Worm (Caenorhabditis elegans): ENCODE data around the gene K03B8.6.
A peak's percentile ranks its signal among the peaks of the same experiment; 100 is the strongest.

K03B8.6 gene

DNA sequence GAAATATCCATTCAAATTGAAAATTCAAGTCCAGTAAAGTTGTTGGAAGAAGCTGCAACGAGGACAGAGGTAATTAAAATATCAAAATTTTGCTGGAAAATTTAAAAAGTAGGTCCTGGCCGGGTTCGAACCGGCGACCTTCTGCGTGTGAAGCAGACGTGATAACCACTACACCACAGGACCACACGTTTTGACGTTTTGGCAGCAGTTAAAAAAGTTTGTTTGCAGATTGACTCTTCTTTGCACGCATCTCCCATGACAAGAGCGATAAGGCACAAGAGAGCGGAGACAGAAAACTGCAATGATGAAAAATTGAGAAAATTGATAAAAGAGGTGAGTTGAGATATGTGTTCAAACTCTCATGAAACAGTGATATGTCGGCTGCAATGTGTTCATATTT is 4.7 kb downstream of the K03B8.6 start (continued):
- TF ChIP-seq egl-27 (tag; optimal IDR thresholded peaks at IDR 0.05) (peak; percentile 15), ama-1 (optimal IDR thresholded peaks at IDR 0.05) (no peak), gmeb-1 (tag; optimal IDR thresholded peaks at IDR 0.05) (no peak), alr-1 (tag; optimal IDR thresholded peaks at IDR 0.05) (no peak), Y55F3AM.14 (GFP tag; optimal IDR thresholded peaks at IDR 0.05) (no peak), unc-39 (tag; optimal IDR thresholded peaks at IDR 0.05) (no peak), R02D3.7 (tag; optimal IDR thresholded peaks at IDR 0.05) (no peak), ztf-11 (tag; optimal IDR thresholded peaks at IDR 0.05) (no peak), fos-1 (tag; optimal IDR thresholded peaks at IDR 0.05) (peak; percentile 61), lin-13 (GFP tag; optimal IDR thresholded peaks at IDR 0.05) (no peak), ceh-16 (tag; optimal IDR thresholded peaks at IDR 0.05) (no peak), zag-1 (tag; optimal IDR thresholded peaks at IDR 0.05) (no peak), nhr-23 (tag; optimal IDR thresholded peaks at IDR 0.05) (no peak)

DNA sequence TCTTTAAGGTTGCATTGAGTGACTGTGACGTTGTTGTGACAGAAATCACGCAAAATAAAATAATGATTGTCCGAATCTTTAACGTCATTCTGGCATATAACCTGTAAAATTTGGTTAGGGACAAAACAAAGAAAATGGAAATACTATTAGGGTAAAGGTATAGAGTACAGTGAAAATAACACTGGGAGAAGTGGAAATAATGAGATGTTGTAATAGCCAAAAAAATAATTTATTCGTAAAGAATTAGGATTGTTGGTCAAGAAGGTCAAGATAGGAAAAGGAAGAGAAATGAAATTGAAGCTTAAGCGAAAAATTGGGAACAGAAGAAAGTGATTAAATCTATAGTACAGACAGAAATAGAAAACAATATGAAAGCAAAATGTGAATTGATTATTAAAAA is 7.7 kb downstream of the K03B8.6 start, which contains the start of gene deg-3:
Gene deg-3, minus strand, starts transcription at position 101 of the 400 bp plus-strand sequence.
- TF ChIP-seq snpc-4 (tag; optimal IDR thresholded peaks at IDR 0.05) (no peak), nhr-6 (tag; optimal IDR thresholded peaks at IDR 0.05) (no peak), ztf-4 (tag; optimal IDR thresholded peaks at IDR 0.05) (no peak), aly-2 (tag; optimal IDR thresholded peaks at IDR 0.05) (no peak), fos-1 (tag; optimal IDR thresholded peaks at IDR 0.05) (no peak), ceh-82 (tag; optimal IDR thresholded peaks at IDR 0.05) (no peak), nhr-25 (tag; optimal IDR thresholded peaks at IDR 0.05) (no peak), peb-1 (tag; optimal IDR thresholded peaks at IDR 0.05) (no peak), gmeb-1 (tag; optimal IDR thresholded peaks at IDR 0.05) (no peak), nhr-12 (tag; optimal IDR thresholded peaks at IDR 0.05) (no peak), unc-62 (GFP tag; optimal IDR thresholded peaks at IDR 0.05) (no peak), lin-13 (GFP tag; optimal IDR thresholded peaks at IDR 0.05) (no peak), R02D3.7 (tag; optimal IDR thresholded peaks at IDR 0.05) (no peak), egl-27 (tag; optimal IDR thresholded peaks at IDR 0.05) (no peak), unc-39 (tag; optimal IDR thresholded peaks at IDR 0.05) (no peak), nhr-77 (tag; optimal IDR thresholded peaks at IDR 0.05) (no peak), ztf-11 (tag; optimal IDR thresholded peaks at IDR 0.05) (no peak)

DNA sequence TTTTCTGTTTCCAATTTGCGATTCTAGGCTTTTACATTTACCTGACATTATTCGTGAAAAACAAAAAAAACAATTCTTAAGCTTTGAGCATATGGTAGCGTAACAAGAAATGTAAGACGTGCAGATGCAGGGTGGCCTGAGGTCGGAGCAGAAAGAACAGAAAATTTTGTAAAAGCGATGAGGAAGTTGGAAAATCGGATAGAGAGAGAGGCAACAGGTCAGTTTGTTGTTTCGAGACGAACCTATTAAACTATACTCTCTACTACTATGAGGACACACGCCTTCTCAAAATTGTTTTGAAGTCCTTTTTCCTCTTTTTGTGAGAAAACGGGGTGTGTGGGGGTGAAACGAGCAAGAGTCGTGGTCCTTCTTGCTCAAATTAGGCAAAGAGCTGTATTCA is 14.2 kb downstream of the K03B8.6 start, which contains the start of gene des-2:
Gene des-2, minus strand, starts transcription at position 101 of the 400 bp plus-strand sequence.
- TF ChIP-seq ztf-4 (tag; optimal IDR thresholded peaks at IDR 0.05) (no peak), unc-39 (tag; optimal IDR thresholded peaks at IDR 0.05) (no peak), blmp-1 (tag; optimal IDR thresholded peaks at IDR 0.05; ENCODE audit: insufficient read depth) (no peak), skn-1 (tag; optimal IDR thresholded peaks at IDR 0.05) (no peak), egl-27 (tag; optimal IDR thresholded peaks at IDR 0.05) (no peak), sma-9 (GFP tag; optimal IDR thresholded peaks at IDR 0.05) (no peak), sma-9 (tag; optimal IDR thresholded peaks at IDR 0.05) (no peak), mdl-1 (tag; optimal IDR thresholded peaks at IDR 0.05) (no peak), nhr-77 (tag; optimal IDR thresholded peaks at IDR 0.05) (no peak), lin-11 (tag; optimal IDR thresholded peaks at IDR 0.05) (no peak), fos-1 (tag; optimal IDR thresholded peaks at IDR 0.05) (no peak), nhr-129 (tag; optimal IDR thresholded peaks at IDR 0.05) (no peak), nhr-12 (tag; optimal IDR thresholded peaks at IDR 0.05) (no peak), ztf-1 (GFP tag; conservative IDR thresholded peaks at IDR 0.05) (no peak), lin-13 (GFP tag; optimal IDR thresholded peaks at IDR 0.05) (no peak), ZK546.5 (tag; optimal IDR thresholded peaks at IDR 0.05) (no peak), sma-3 (GFP tag; optimal IDR thresholded peaks at IDR 0.05) (no peak), gmeb-1 (tag; optimal IDR thresholded peaks at IDR 0.05) (no peak), dmd-4 (tag; optimal IDR thresholded peaks at IDR 0.05) (no peak), ztf-11 (tag; optimal IDR thresholded peaks at IDR 0.05) (no peak)

DNA sequence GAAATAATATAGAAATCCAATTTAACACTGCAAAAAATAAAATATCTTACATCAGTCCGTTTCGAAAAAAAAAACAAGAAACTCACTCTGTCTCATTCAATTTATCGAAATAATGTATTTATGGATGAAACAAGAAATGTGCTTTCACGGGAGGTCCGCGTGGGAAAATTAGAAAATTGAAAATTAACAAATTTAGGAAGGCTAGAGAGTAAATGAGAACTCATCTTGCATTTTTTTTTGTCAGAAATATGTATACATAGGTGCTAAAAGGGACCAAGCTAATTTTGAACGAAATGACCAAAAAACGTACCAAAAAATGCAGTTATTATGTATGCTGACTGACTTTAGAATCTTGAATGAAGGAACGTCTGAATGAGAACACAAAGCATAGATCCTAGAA is 17.2 kb downstream of the K03B8.6 start, which contains the start of gene T26H10.2:
Gene T26H10.2, minus strand, starts transcription at position 101 of the 400 bp plus-strand sequence.
- no peak for TF ChIP-seq nhr-21 (tag; optimal IDR thresholded peaks at IDR 0.05)
- TF ChIP-seq elt-1 (tag; optimal IDR thresholded peaks at IDR 0.05), result no peak
- no peak for TF ChIP-seq nhr-11 (tag; optimal IDR thresholded peaks at IDR 0.05)
- TF ChIP-seq unc-55 (GFP tag; optimal IDR thresholded peaks at IDR 0.05), result no peak
- TF ChIP-seq R02D3.7 (tag; optimal IDR thresholded peaks at IDR 0.05), result no peak
- TF ChIP-seq lin-39 (tag; optimal IDR thresholded peaks at IDR 0.05), result no peak
- no peak for TF ChIP-seq gmeb-1 (tag; optimal IDR thresholded peaks at IDR 0.05)
- TF ChIP-seq sma-9 (GFP tag; optimal IDR thresholded peaks at IDR 0.05), result no peak
- no peak for TF ChIP-seq sma-9 (tag; optimal IDR thresholded peaks at IDR 0.05)
- TF ChIP-seq unc-39 (tag; optimal IDR thresholded peaks at IDR 0.05), result no peak
- no peak for TF ChIP-seq Y55F3AM.14 (GFP tag; optimal IDR thresholded peaks at IDR 0.05)
- no peak for TF ChIP-seq dmd-4 (tag; optimal IDR thresholded peaks at IDR 0.05)
- no peak for TF ChIP-seq lsy-2 (tag; optimal IDR thresholded peaks at IDR 0.05)
- TF ChIP-seq nhr-129 (tag; optimal IDR thresholded peaks at IDR 0.05), result no peak
- no peak for TF ChIP-seq blmp-1 (tag; optimal IDR thresholded peaks at IDR 0.05; ENCODE audit: insufficient read depth)
